Worm (Caenorhabditis elegans) whole organism, L4 larva: ENCODE results near the gene F43D2.6.

Experiments
- ama-1 ChIP-seq: fragments of 150-350 bp; optimal IDR thresholded peaks from 2 replicates; lab custom pipeline; 2014; ENCODE audit warnings: inconsistent platforms, mixed read lengths
- arid-1 ChIP-seq: fragments of 200-800 bp; sonication (Bioruptor generic); conservative IDR thresholded peaks from 2 replicates; pipeline ENCODE4 v1.3.6; 2022; ENCODE audit warnings: missing genetic modification reagents, missing genetic modification characterization, missing compliant biosample characterization
- ces-1 ChIP-seq: fragments of 150-350 bp; sonication (generic microtip); optimal IDR thresholded peaks from 4 replicates; lab custom pipeline; 2014; ENCODE audit warnings: missing biosample characterization, missing genetic modification reagents, missing genetic modification characterization
- egl-27 ChIP-seq: sonication (generic microtip); optimal IDR thresholded peaks from 3 replicates; lab custom pipeline; 2017; ENCODE audit warnings: missing biosample characterization, missing genetic modification reagents, missing genetic modification characterization
- fos-1 ChIP-seq: fragments of 150-350 bp; optimal IDR thresholded peaks from 2 replicates; lab custom pipeline; 2014; ENCODE audit warnings: missing biosample characterization, missing genetic modification characterization
- lin-15B ChIP-seq: fragments of 150-350 bp; sonication (generic microtip); optimal IDR thresholded peaks from 3 replicates; lab custom pipeline; 2014; ENCODE audit warnings: missing biosample characterization, missing genetic modification characterization

- no peak for TF ChIP-seq ces-1
- TF ChIP-seq fos-1 (tag; lab: Kevin White, UChicago): no peak
- no peak for TF ChIP-seq ama-1 (lab: Kevin White, UChicago)
- TF ChIP-seq egl-27 (tag; lab: Kevin White, UChicago): no peak
- no peak for TF ChIP-seq lin-15B (tag; lab: Kevin White, UChicago)
- TF ChIP-seq arid-1 (GFP tag; lab: Robert Waterston, UW): no peak
Measured at ce11 chrV:14594943-14595342, 40.0 kb downstream of the F43D2.6 start.
